Fruit fly (Drosophila melanogaster): Measurements from ENCODE around the gene CG7907.

Gene CG7907

DNA sequence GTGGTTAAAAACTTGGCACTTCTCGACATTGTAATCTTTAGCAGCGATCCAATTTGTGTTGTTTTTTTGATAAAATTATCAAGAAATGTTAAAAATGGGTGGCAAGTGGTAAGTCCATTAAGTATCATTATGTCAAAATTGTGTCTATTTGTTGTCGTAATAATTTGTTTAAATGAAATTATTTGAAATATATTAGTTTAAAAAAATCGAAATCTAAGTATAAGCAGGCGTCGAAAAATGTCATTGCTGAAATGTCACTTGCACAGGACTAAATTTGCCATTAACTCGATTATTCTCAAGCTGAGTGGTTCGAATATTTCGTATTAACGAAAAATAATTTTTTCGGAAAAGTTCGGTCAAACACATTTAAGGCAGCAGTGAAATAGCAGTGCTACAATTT is at the start of gene CG7907:
Gene CG7907 (plus strand): TSS at position 301 of the 400 bp plus-strand sequence.
- TF ChIP-seq Crg-1 (GFP tag; optimal IDR thresholded peaks at IDR 0.05) (no peak), CG33017 (tag; optimal IDR thresholded peaks at IDR 0.05) (no peak), CG1620 (GFP tag; optimal IDR thresholded peaks at IDR 0.05) (no peak), CG11617 (GFP tag; optimal IDR thresholded peaks at IDR 0.05) (no peak), Mnt (GFP tag; optimal IDR thresholded peaks at IDR 0.05) (no peak), Hr96 (GFP tag; optimal IDR thresholded peaks at IDR 0.05) (no peak), CG7045 (GFP tag; optimal IDR thresholded peaks at IDR 0.05) (no peak)

DNA sequence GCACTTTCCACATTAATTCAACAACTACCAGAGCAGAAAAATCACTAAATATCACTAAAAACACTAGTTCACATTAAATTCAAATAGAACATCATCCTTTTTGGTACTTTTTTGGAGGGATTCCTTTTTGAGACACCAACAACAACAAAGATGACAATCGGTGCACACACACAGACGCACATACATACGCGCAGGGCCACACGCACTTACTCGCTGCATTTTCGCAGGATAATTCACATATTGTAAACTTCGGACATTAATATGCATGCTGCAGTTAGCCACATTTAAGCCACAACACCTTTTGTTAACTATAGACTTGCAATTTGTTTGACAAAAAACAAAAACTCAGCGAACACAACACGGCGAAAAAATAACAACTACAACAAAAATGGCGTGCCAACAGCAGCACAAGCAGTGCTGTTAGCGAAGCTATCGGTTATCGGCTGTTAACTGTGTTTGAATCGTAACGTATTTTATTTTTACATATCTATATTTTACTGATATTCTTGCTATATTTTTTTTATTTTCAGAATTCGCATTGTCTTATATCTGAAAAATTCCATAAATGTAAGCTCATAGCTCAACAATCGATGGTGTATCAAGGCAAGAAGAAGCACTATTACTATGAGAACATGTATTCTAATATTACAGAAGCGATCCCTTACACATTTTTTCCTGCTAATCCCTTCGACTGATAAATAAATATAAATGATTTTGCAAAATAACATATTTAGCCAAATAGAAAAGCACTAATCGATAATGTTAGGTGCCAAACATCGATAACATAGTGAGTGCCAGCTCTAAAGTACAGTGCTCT is 44.0 kb upstream of the CG7907 start:
- peak; percentile 44 for TF ChIP-seq Mnt (GFP tag; optimal IDR thresholded peaks at IDR 0.05)
- no peak for TF ChIP-seq CG11617 (GFP tag; optimal IDR thresholded peaks at IDR 0.05)

DNA sequence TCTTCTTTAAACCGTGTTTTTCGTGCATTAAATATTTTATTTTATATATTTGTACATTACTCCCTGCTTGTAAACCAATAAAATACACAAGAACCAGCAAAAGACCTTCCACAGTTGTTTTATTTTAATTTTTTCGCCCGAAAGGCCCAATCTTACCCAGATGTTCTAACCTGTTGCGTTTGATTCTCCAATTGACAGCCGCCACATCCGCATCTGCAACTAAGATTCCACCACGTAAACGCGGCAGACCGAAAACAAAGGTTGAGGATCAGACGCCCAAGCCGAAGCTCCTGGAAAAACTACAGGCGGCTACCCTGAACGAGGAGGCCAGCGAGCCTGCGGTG is 43.4 kb upstream of the CG7907 start:
- TF ChIP-seq cic (GFP tag; optimal IDR thresholded peaks at IDR 0.05) (no peak), cnc (optimal IDR thresholded peaks at IDR 0.05) (no peak), pad (GFP tag; optimal IDR thresholded peaks at IDR 0.05) (no peak), Crg-1 (GFP tag; optimal IDR thresholded peaks at IDR 0.05) (no peak), kay (GFP tag; ENCODE audit: borderline replicate concordance) (no peak), tj (GFP tag; optimal IDR thresholded peaks at IDR 0.05) (no peak), Hr96 (GFP tag; optimal IDR thresholded peaks at IDR 0.05) (no peak), CG12768 (GFP tag; optimal IDR thresholded peaks at IDR 0.05) (no peak), CG1620 (GFP tag; optimal IDR thresholded peaks at IDR 0.05) (no peak), Mnt (GFP tag; optimal IDR thresholded peaks at IDR 0.05) (no peak), CG14711 (tag; optimal IDR thresholded peaks at IDR 0.05) (no peak), CG5204 (GFP tag; optimal IDR thresholded peaks at IDR 0.05) (no peak), CG33017 (tag; optimal IDR thresholded peaks at IDR 0.05) (no peak), CG11617 (GFP tag; optimal IDR thresholded peaks at IDR 0.05) (no peak), ovo (GFP tag; optimal IDR thresholded peaks at IDR 0.05) (no peak)

dm6 chr3R:21365262-21365661 is 38.3 kb upstream of the CG7907 start:
- no peak for TF ChIP-seq kay (GFP tag; ENCODE audit: borderline replicate concordance)
- peak; percentile 98 for TF ChIP-seq CG12768 (GFP tag; optimal IDR thresholded peaks at IDR 0.05)
- TF ChIP-seq bab1 (GFP tag; optimal IDR thresholded peaks at IDR 0.05) = peak; percentile 93
- no peak for TF ChIP-seq cnc (optimal IDR thresholded peaks at IDR 0.05)
- TF ChIP-seq CG5204 (GFP tag; optimal IDR thresholded peaks at IDR 0.05) = peak; percentile 98
- peak; percentile 97 for TF ChIP-seq ovo (GFP tag; optimal IDR thresholded peaks at IDR 0.05)
- peak; percentile 97 for TF ChIP-seq CG1620 (GFP tag; optimal IDR thresholded peaks at IDR 0.05)
- TF ChIP-seq pad (GFP tag; optimal IDR thresholded peaks at IDR 0.05) = peak; percentile 90
- TF ChIP-seq cic (GFP tag; optimal IDR thresholded peaks at IDR 0.05) = peak; percentile 63
- TF ChIP-seq Clk (GFP tag; optimal IDR thresholded peaks at IDR 0.05) = peak; percentile 94
- peak; percentile 97 for TF ChIP-seq CG11617 (GFP tag; optimal IDR thresholded peaks at IDR 0.05)
- peak; percentile 92 for TF ChIP-seq Mnt (GFP tag; optimal IDR thresholded peaks at IDR 0.05)
- TF ChIP-seq CG7045 (GFP tag; optimal IDR thresholded peaks at IDR 0.05) = peak; percentile 97
- peak; percentile 97 for TF ChIP-seq CG7101 (tag; optimal IDR thresholded peaks at IDR 0.05)
- TF ChIP-seq tj (GFP tag; optimal IDR thresholded peaks at IDR 0.05) = peak; percentile 79
- TF ChIP-seq Crg-1 (GFP tag; optimal IDR thresholded peaks at IDR 0.05) = peak; percentile 96
- peak; percentile 91 for TF ChIP-seq CG14711 (tag; optimal IDR thresholded peaks at IDR 0.05)
- TF ChIP-seq toe (GFP tag; optimal IDR thresholded peaks at IDR 0.05) = peak; percentile 99
- TF ChIP-seq CG33017 (tag; optimal IDR thresholded peaks at IDR 0.05) = peak; percentile 93
- no peak for TF ChIP-seq Hr96 (GFP tag; optimal IDR thresholded peaks at IDR 0.05)

- TF ChIP-seq kay (GFP tag; ENCODE audit: borderline replicate concordance) = no peak
- TF ChIP-seq ovo (GFP tag; optimal IDR thresholded peaks at IDR 0.05) = no peak
- no peak for TF ChIP-seq Crg-1 (GFP tag; optimal IDR thresholded peaks at IDR 0.05)
Observed at dm6 chr3R:21368444-21368843, 35.1 kb upstream of the CG7907 start.

DNA sequence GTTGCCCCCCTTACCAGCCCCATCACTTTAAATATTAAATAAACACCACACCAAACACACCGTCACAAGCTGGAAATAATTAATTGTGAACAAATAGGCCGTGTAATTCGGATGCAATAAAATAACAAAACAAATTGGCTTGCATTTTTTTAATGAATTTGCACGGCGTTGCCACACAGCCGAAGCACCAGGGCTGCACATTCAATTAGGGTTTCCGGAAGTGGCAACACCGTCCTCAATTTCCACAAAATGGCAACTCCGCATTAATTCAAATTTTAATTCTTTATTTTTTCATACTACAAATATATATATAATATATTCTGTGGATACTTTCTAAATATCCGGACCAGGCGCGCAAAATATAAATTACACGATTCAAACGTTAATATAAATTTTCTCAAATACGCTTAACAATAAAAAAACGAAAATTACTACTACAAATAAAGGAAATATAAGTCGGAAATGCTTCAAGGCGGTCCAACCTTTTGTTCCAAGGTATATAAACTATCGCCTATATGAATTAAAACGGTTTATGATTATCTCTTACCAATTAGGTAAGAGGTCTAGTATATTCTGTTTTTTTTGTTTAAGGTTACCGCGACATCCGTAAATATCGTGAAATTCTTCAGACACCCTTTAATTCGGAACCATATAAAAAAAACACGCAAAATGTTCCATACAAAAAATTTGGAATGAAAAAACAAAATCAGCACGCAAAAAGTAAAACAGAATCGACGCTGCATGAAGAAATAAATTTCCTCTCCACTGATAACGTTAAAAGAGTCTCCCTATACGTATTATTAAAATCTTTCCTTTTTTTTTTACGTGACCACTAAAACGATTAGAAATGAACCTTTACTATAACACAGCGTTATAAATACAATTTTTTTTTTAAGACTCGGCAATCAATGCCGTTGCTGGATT is 29.9 kb upstream of the CG7907 start:
- TF ChIP-seq CG11617 (GFP tag; optimal IDR thresholded peaks at IDR 0.05) (no peak), CG33017 (tag; optimal IDR thresholded peaks at IDR 0.05) (no peak), ovo (GFP tag; optimal IDR thresholded peaks at IDR 0.05) (peak; percentile 22), CG5204 (GFP tag; optimal IDR thresholded peaks at IDR 0.05) (no peak), pad (GFP tag; optimal IDR thresholded peaks at IDR 0.05) (peak; percentile 58), kay (GFP tag; ENCODE audit: borderline replicate concordance) (peak; percentile 97), CG7045 (GFP tag; optimal IDR thresholded peaks at IDR 0.05) (peak; percentile 56), cnc (optimal IDR thresholded peaks at IDR 0.05) (no peak), CG7101 (tag; optimal IDR thresholded peaks at IDR 0.05) (peak; percentile 61), bab1 (GFP tag; optimal IDR thresholded peaks at IDR 0.05) (peak; percentile 65), CG14711 (tag; optimal IDR thresholded peaks at IDR 0.05) (peak; percentile 17), Crg-1 (GFP tag; optimal IDR thresholded peaks at IDR 0.05) (peak; percentile 11), CG12768 (GFP tag; optimal IDR thresholded peaks at IDR 0.05) (peak; percentile 40), Clk (GFP tag; optimal IDR thresholded peaks at IDR 0.05) (no peak), tj (GFP tag; optimal IDR thresholded peaks at IDR 0.05) (peak; percentile 58), Mnt (GFP tag; optimal IDR thresholded peaks at IDR 0.05) (peak; percentile 14)

All from whole organism, adult.